Fruit fly (Drosophila melanogaster) whole organism, adult: ENCODE data around the gene Ufl1.

ENCODE experiments used
- CG14711 ChIP-seq: fragments of 200-800 bp; sonication (Bioruptor generic); optimal IDR thresholded peaks from 2 replicates; lab custom pipeline; 2018; ENCODE audit warnings: missing biosample characterization, mild to moderate bottlenecking, missing genetic modification characterization, moderate library complexity
- CG1620 ChIP-seq: fragments of 200-800 bp; sonication (Bioruptor generic); optimal IDR thresholded peaks from 2 replicates; lab custom pipeline; 2016; ENCODE audit warnings: missing biosample characterization, missing genetic modification characterization
- CG7101 ChIP-seq: fragments of 200-800 bp; sonication (Bioruptor generic); optimal IDR thresholded peaks from 2 replicates; lab custom pipeline; 2018; ENCODE audit warnings: missing biosample characterization, mild to moderate bottlenecking, missing genetic modification characterization, moderate library complexity
- kay ChIP-seq: fragments of 200-800 bp; sonication (Bioruptor generic); peaks from one replicate; lab custom pipeline; 2016; ENCODE audit warnings: missing biosample characterization, missing genetic modification characterization, borderline replicate concordance
- ovo ChIP-seq: fragments of 200-800 bp; sonication (Bioruptor generic); optimal IDR thresholded peaks from 2 replicates; lab custom pipeline; 2016; ENCODE audit warnings: missing biosample characterization, missing genetic modification characterization
- pad ChIP-seq: fragments of 200-800 bp; sonication (Bioruptor generic); optimal IDR thresholded peaks from 3 replicates; lab custom pipeline; 2017; ENCODE audit warnings: missing biosample characterization, missing genetic modification characterization, mild to moderate bottlenecking, moderate library complexity, missing genetic modification reagents
- toe ChIP-seq: fragments of 200-800 bp; sonication (Bioruptor generic); optimal IDR thresholded peaks from 2 replicates; lab custom pipeline; 2016; ENCODE audit warnings: missing biosample characterization, missing genetic modification characterization

- TF ChIP-seq kay (GFP tag; lab: Kevin White, UChicago) (no peak), CG7101 (tag; lab: Kevin White, UChicago) (no peak), CG14711 (no peak), pad (no peak), CG1620 (GFP tag; lab: Kevin White, UChicago) (no peak), ovo (GFP tag; lab: Kevin White, UChicago) (no peak), toe (GFP tag; lab: Kevin White, UChicago) (no peak)
Observed at dm6 chr3R:7112977-7113376, 38.7 kb upstream of the Ufl1 start.
